Worm (Caenorhabditis elegans): ENCODE measurements around the gene tbc-7.

ce11 chrX:5100738-5101379 lies 33.2 kb upstream of the tbc-7 start, which contains the start of gene vit-2:
- peak; percentile 45 for TF ChIP-seq ets-4 (GFP tag; optimal IDR thresholded peaks at IDR 0.05)
- no peak for TF ChIP-seq ZK185.1 (tag; optimal IDR thresholded peaks at IDR 0.05; ENCODE audit: poor library complexity, severe bottlenecking)
- no peak for TF ChIP-seq nfya-1 (tag; optimal IDR thresholded peaks at IDR 0.05; ENCODE audit: borderline replicate concordance, insufficient read depth)
- TF ChIP-seq egl-18 (GFP tag; IDR thresholded peaks at IDR 0.05) = no peak
- TF ChIP-seq unc-62 (GFP tag; optimal IDR thresholded peaks at IDR 0.05) = peak; percentile 86

All from whole organism, young adult.